Worm (Caenorhabditis elegans) whole organism, mixed stage, embryonic: Measurements from ENCODE around the gene C06G3.3.

Source experiments
- M03D4.4 ChIP-seq: sonication (generic microtip); optimal IDR thresholded peaks from 2 replicates; lab custom pipeline; 2017; ENCODE audit warnings: mild to moderate bottlenecking, missing genetic modification characterization, missing compliant biosample characterization
- bed-3 ChIP-seq: fragments of 200-800 bp; sonication (Bioruptor generic); optimal IDR thresholded peaks from 3 replicates; lab custom pipeline; 2018; ENCODE audit warnings: mild to moderate bottlenecking, missing genetic modification characterization, moderate library complexity, missing compliant biosample characterization
- blmp-1 ChIP-seq: fragments of 150-350 bp; optimal IDR thresholded peaks from 2 replicates; lab custom pipeline; 2014; ENCODE audit warnings: missing biosample characterization, missing genetic modification characterization
- ceh-43 ChIP-seq: fragments of 200-800 bp; sonication (Bioruptor generic); optimal IDR thresholded peaks from 2 replicates; lab custom pipeline; 2018; ENCODE audit warnings: mild to moderate bottlenecking, missing genetic modification characterization, moderate library complexity, missing compliant biosample characterization
- ceh-83 ChIP-seq: fragments of 200-800 bp; sonication (Bioruptor generic); optimal IDR thresholded peaks from 2 replicates; lab custom pipeline; 2018; ENCODE audit warnings: mild to moderate bottlenecking, missing genetic modification characterization, missing compliant biosample characterization
- ces-1 ChIP-seq: fragments of 150-350 bp; optimal IDR thresholded peaks from 2 replicates; lab custom pipeline; 2014; ENCODE audit warnings: missing biosample characterization, missing genetic modification reagents, missing genetic modification characterization
- cnd-1 ChIP-seq: fragments of 200-800 bp; sonication (Bioruptor generic); optimal IDR thresholded peaks from 2 replicates; lab custom pipeline; 2018; ENCODE audit warnings: mild to moderate bottlenecking, missing genetic modification characterization, missing compliant biosample characterization
- drap-1 ChIP-seq: fragments of 200-800 bp; sonication (Bioruptor generic); optimal IDR thresholded peaks from 3 replicates; lab custom pipeline; 2018; ENCODE audit warnings: mild to moderate bottlenecking, missing genetic modification characterization, missing compliant biosample characterization
- elt-1 ChIP-seq: sonication (generic microtip); optimal IDR thresholded peaks from 2 replicates; lab custom pipeline; 2017; ENCODE audit warnings: missing genetic modification characterization, mild to moderate bottlenecking, missing compliant biosample characterization, antibody characterized with exemption, moderate library complexity, borderline replicate concordance; ENCODE audit not compliant: insufficient read depth
- flh-1 ChIP-seq: fragments of 200-800 bp; sonication (Bioruptor generic); optimal IDR thresholded peaks from 2 replicates; lab custom pipeline; 2018; ENCODE audit warnings: mild to moderate bottlenecking, missing genetic modification characterization, moderate library complexity, missing compliant biosample characterization
- ham-2 ChIP-seq: fragments of 200-800 bp; sonication (Bioruptor generic); optimal IDR thresholded peaks from 2 replicates; lab custom pipeline; 2018; ENCODE audit warnings: mild to moderate bottlenecking, missing genetic modification characterization, missing compliant biosample characterization
- hlh-1 ChIP-seq: fragments of 150-350 bp; optimal IDR thresholded peaks from 2 replicates; lab custom pipeline; 2014; ENCODE audit warnings: missing biosample characterization, missing genetic modification reagents, missing genetic modification characterization
- lin-13 ChIP-seq: fragments of 150-350 bp; optimal IDR thresholded peaks from 2 replicates; lab custom pipeline; 2014; ENCODE audit warnings: missing biosample characterization, missing genetic modification characterization
- lin-32 ChIP-seq: fragments of 200-800 bp; sonication (Bioruptor generic); optimal IDR thresholded peaks from 2 replicates; lab custom pipeline; 2018; ENCODE audit warnings: mild to moderate bottlenecking, missing genetic modification characterization, missing compliant biosample characterization
- lsy-2 ChIP-seq: fragments of 150-350 bp; optimal IDR thresholded peaks from 2 replicates; lab custom pipeline; 2014; ENCODE audit warnings: missing biosample characterization, missing genetic modification characterization
- mep-1 ChIP-seq: fragments of 150-350 bp; optimal IDR thresholded peaks from 2 replicates; lab custom pipeline; 2017; ENCODE audit warnings: missing biosample characterization, missing genetic modification reagents, missing genetic modification characterization, inconsistent platforms
- mls-2 ChIP-seq: sonication (generic microtip); optimal IDR thresholded peaks from 2 replicates; lab custom pipeline; 2016; ENCODE audit warnings: mild to moderate bottlenecking, missing genetic modification characterization, moderate library complexity, missing compliant biosample characterization
- nhr-12 ChIP-seq: fragments of 150-350 bp; optimal IDR thresholded peaks from 2 replicates; lab custom pipeline; 2014; ENCODE audit warnings: missing biosample characterization, missing genetic modification characterization
- nhr-2 ChIP-seq: fragments of 150-350 bp; optimal IDR thresholded peaks from 2 replicates; lab custom pipeline; 2014; ENCODE audit warnings: missing biosample characterization, missing genetic modification characterization
- nhr-237 ChIP-seq: fragments of 150-350 bp; optimal IDR thresholded peaks from 2 replicates; lab custom pipeline; 2014; ENCODE audit warnings: missing biosample characterization, missing genetic modification characterization
- nhr-28 ChIP-seq: fragments of 150-350 bp; optimal IDR thresholded peaks from 2 replicates; lab custom pipeline; 2014; ENCODE audit warnings: missing biosample characterization, missing genetic modification characterization
- nhr-76 ChIP-seq: sonication (generic microtip); optimal IDR thresholded peaks from 2 replicates; lab custom pipeline; 2017; ENCODE audit warnings: missing biosample characterization, missing genetic modification characterization
- pha-4 ChIP-seq: fragments of 150-350 bp; optimal IDR thresholded peaks from 2 replicates; lab custom pipeline; 2018; ENCODE audit warnings: missing biosample characterization, missing genetic modification reagents, missing genetic modification characterization
- sem-2 ChIP-seq: fragments of 200-800 bp; sonication (Bioruptor generic); optimal IDR thresholded peaks from 2 replicates; lab custom pipeline; 2018; ENCODE audit warnings: mild to moderate bottlenecking, missing genetic modification characterization, missing compliant biosample characterization
- snpc-4 ChIP-seq: fragments of 150-350 bp; optimal IDR thresholded peaks from 2 replicates; lab custom pipeline; 2014; ENCODE audit warnings: missing biosample characterization, missing genetic modification characterization
- sptf-1 ChIP-seq: sonication (generic microtip); optimal IDR thresholded peaks from 2 replicates; lab custom pipeline; 2017; ENCODE audit warnings: mild to moderate bottlenecking, missing genetic modification characterization, moderate library complexity, missing compliant biosample characterization
- unc-120 ChIP-seq: sonication (generic microtip); optimal IDR thresholded peaks from 2 replicates; lab custom pipeline; 2017; ENCODE audit warnings: missing genetic modification characterization, missing compliant biosample characterization; ENCODE audit not compliant: poor library complexity, severe bottlenecking
- unc-39 ChIP-seq: fragments of 150-350 bp; optimal IDR thresholded peaks from 2 replicates; lab custom pipeline; 2014; ENCODE audit warnings: missing biosample characterization, missing genetic modification characterization
- unc-62 ChIP-seq: fragments of 150-350 bp; optimal IDR thresholded peaks from 2 replicates; lab custom pipeline; 2014; ENCODE audit warnings: missing biosample characterization, missing genetic modification reagents, missing genetic modification characterization
- zip-8 ChIP-seq: fragments of 150-350 bp; optimal IDR thresholded peaks from 2 replicates; lab custom pipeline; 2014; ENCODE audit warnings: missing biosample characterization, missing genetic modification characterization
- ztf-11 ChIP-seq: fragments of 150-350 bp; optimal IDR thresholded peaks from 2 replicates; lab custom pipeline; 2014; ENCODE audit warnings: missing biosample characterization, missing genetic modification characterization

The C06G3.3 gene

DNA sequence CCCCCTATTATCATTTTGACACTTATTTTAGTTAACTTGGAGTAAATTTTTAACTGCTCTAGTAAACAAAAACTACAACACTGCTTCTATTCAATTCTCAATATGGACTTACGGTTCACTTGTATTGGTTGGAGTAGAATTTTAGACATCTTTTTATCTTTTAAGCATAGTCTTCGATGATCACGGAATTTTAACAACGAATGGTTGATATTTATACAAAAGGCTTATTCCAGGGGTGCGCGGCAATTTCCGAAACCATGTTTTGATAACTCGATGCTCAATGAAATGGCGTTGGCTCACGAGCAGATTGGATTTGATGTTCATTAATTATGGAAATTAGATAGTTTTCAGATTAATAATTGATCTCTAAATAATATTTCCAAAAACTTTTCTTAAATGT, 7.5 kb downstream of the C06G3.3 start:
- TF ChIP-seq unc-62 (GFP tag; lab: Kevin White, UChicago) (no peak), zip-8 (no peak), blmp-1 (no peak), flh-1 (no peak), mep-1 (tag; lab: Kevin White, UChicago) (no peak), elt-1 (tag; lab: Kevin White, UChicago) (no peak), lin-32 (GFP tag; lab: Kevin White, UChicago) (no peak), ces-1 (GFP tag; lab: Kevin White, UChicago) (no peak), snpc-4 (no peak), ztf-11 (tag; lab: Kevin White, UChicago) (no peak), nhr-2 (tag; lab: Kevin White, UChicago) (no peak), pha-4 (tag; lab: Kevin White, UChicago) (no peak), lsy-2 (tag; lab: Kevin White, UChicago) (no peak), nhr-28 (no peak), M03D4.4 (tag; lab: Kevin White, UChicago) (no peak), hlh-1 (tag; lab: Kevin White, UChicago) (no peak), nhr-237 (tag; lab: Kevin White, UChicago) (no peak), nhr-12 (tag; lab: Kevin White, UChicago) (no peak), unc-120 (tag; lab: Kevin White, UChicago) (no peak)

DNA sequence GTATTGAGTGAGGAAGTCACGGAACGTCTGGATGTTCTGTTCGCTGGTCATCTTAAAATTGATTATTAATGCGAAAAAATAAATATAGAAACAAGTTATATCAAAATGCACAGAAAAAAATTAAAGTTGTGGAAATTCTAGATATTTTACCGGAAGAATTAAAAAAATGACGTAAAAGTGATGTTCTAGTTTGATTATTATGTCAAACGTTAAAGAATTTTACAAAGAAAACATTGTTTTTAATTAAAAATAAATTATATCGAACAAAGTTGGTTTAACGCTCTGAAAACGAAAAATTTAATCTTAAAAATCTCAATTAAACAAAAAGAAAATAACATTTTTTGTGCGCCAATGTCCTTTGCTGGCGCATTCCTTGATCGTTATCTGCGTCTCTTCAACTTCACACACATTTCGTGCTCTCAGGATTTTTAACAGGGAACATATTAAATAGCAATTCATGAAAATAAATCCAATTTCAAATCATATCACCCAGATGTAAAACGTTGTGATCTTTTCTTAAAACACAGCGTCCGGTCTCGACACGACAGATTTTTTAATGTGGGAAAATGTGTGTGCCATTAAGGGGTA, 8.7 kb downstream of the C06G3.3 start, which contains the start of gene tin-9.1:
Gene tin-9.1 (minus strand): TSS at position 51 of the 588 bp plus-strand sequence.
- TF ChIP-seq unc-39 (tag; lab: Kevin White, UChicago) (no peak), zip-8 (no peak), mls-2 (no peak), cnd-1 (tag; lab: Kevin White, UChicago) (no peak), mep-1 (tag; lab: Kevin White, UChicago) (peak; percentile 45), pha-4 (tag; lab: Kevin White, UChicago) (peak; percentile 26), ztf-11 (tag; lab: Kevin White, UChicago) (no peak), ces-1 (GFP tag; lab: Kevin White, UChicago) (peak; percentile 62), lin-13 (tag; lab: Kevin White, UChicago) (peak; percentile 19), lsy-2 (tag; lab: Kevin White, UChicago) (peak; percentile 69), drap-1 (no peak), nhr-237 (tag; lab: Kevin White, UChicago) (no peak), ham-2 (GFP tag; lab: Kevin White, UChicago) (no peak), M03D4.4 (tag; lab: Kevin White, UChicago) (no peak), nhr-28 (no peak)

DNA sequence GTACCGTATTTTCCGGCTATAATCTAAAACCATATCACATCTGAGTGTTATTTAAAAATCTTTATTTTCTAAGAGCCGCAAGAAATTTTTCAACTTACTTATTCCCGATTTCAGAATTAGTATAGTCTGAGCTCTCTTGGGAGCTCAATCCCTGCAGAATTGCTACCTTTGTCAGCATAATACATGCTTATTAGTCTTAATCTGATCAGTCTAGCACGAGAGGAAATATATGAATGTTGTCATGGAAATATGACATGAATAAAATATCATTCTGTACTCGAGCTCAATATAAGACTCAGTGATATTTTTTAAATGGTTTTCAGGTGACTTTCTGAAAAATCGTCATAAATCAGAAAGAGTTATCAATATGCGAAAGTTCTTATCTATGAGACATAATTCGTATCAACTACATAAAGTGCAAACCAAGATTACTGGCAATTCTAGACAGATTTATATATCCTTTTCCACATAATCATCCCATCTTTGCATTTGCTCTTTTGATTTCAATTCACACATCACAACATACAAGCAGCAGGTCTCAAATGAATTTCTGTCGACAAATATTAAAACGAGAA, 9.5 kb downstream of the C06G3.3 start:
- TF ChIP-seq ceh-83 (GFP tag; lab: Kevin White, UChicago) (no peak), zip-8 (no peak), ceh-43 (no peak), nhr-28 (no peak), unc-62 (GFP tag; lab: Kevin White, UChicago) (no peak), sem-2 (GFP tag; lab: Kevin White, UChicago) (no peak), sptf-1 (no peak), nhr-76 (no peak), ztf-11 (tag; lab: Kevin White, UChicago) (no peak), cnd-1 (tag; lab: Kevin White, UChicago) (no peak), blmp-1 (no peak), drap-1 (no peak), unc-39 (tag; lab: Kevin White, UChicago) (no peak)

DNA sequence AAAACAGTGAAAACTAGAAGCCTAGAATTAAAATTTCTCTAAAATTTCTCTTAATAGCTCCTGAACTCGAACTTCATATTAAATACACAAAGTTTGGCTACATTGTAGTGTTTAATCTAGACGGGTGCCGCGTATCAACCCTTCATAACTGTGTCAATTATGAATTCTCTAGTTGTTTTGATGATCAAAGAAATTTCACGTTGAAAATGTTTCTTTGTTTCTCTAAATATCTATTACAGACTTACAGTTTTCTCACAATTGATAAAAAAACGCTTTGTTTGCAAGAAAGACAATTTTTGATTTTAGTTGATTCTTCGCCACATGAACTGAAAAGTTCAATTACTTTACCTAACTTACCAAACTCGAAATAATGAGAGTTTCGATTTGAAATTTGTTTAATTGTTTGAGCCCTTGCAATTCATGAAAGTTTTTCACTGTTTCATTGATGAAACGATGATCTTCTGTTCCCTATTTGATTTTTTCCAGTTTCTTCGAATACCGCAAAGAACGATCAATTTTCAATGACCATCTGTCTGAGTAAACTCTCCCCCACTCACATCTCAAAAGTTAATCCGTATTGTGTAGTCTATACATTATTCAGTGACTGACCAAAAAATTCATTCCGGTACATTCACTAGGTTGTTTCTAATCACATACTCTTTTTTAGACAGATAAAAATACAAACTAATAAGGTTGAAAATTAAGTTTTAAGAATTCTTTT, 10.9 kb downstream of the C06G3.3 start:
- TF ChIP-seq nhr-12 (tag; lab: Kevin White, UChicago): no peak
- TF ChIP-seq mep-1 (tag; lab: Kevin White, UChicago): no peak
- TF ChIP-seq drap-1: no peak
- TF ChIP-seq nhr-76: no peak
- TF ChIP-seq bed-3 (GFP tag; lab: Kevin White, UChicago): no peak
- no peak for TF ChIP-seq snpc-4
- TF ChIP-seq nhr-28: no peak
- TF ChIP-seq elt-1 (tag; lab: Kevin White, UChicago): no peak
- TF ChIP-seq mls-2: no peak
- no peak for TF ChIP-seq lsy-2 (tag; lab: Kevin White, UChicago)
- TF ChIP-seq, all 35 proteins: peak for 0
